Comparison of ENCODE assay signal across 1 fruit fly cellular context in genomic region chrX:898367-898766, dm6.
TF ChIP-seq lines count a peak whose summit lies in the region.

No protein-coding gene starts in this region.

TF ChIP-seq in whole organism, prepupa, 60 proteins besides CTCF, POLR2A, EP300 and RAD21 (continued from another document):
- no peak for TF ChIP-seq CG4318 (GFP tag; optimal IDR thresholded peaks at IDR 0.05; lab: Kevin White, UChicago)
- TF ChIP-seq dac (GFP tag; optimal IDR thresholded peaks at IDR 0.05; lab: Kevin White, UChicago): no peak
- TF ChIP-seq lz (GFP tag; optimal IDR thresholded peaks at IDR 0.05; lab: Kevin White, UChicago): no peak
- TF ChIP-seq CG10631 (GFP tag; optimal IDR thresholded peaks at IDR 0.05; lab: Kevin White, UChicago): no peak
- TF ChIP-seq Hr38 (GFP tag; optimal IDR thresholded peaks at IDR 0.05; lab: Kevin White, UChicago): no peak
- no peak for TF ChIP-seq fd85E (GFP tag; optimal IDR thresholded peaks at IDR 0.05; lab: Kevin White, UChicago)
- TF ChIP-seq CG6808 (GFP tag; optimal IDR thresholded peaks at IDR 0.05; lab: Kevin White, UChicago): no peak
- TF ChIP-seq svp (GFP tag; lab: Kevin White, UChicago): no peak
- no peak for TF ChIP-seq Sox14 (GFP tag; optimal IDR thresholded peaks at IDR 0.05; lab: Kevin White, UChicago)
- TF ChIP-seq Gug (GFP tag; IDR thresholded peaks at IDR 0.05; lab: Robert Waterston, UW): no peak
- TF ChIP-seq CG32006 (GFP tag; optimal IDR thresholded peaks at IDR 0.05; lab: Kevin White, UChicago): no peak
- no peak for TF ChIP-seq fd59A (GFP tag; optimal IDR thresholded peaks at IDR 0.05; lab: Kevin White, UChicago)
- TF ChIP-seq CG11902 (GFP tag; optimal IDR thresholded peaks at IDR 0.05; lab: Kevin White, UChicago): no peak
- TF ChIP-seq pdm3 (GFP tag; optimal IDR thresholded peaks at IDR 0.05; lab: Kevin White, UChicago): no peak
- TF ChIP-seq achi (GFP tag; optimal IDR thresholded peaks at IDR 0.05; lab: Kevin White, UChicago): no peak
- TF ChIP-seq Ets21C (GFP tag; optimal IDR thresholded peaks at IDR 0.05; lab: Kevin White, UChicago): no peak
- TF ChIP-seq eg (GFP tag; IDR thresholded peaks at IDR 0.05; lab: Robert Waterston, UW): no peak
- TF ChIP-seq Eip78C (GFP tag; lab: Kevin White, UChicago): peak; percentile 55
- no peak for TF ChIP-seq CG31627 (GFP tag; optimal IDR thresholded peaks at IDR 0.05; lab: Kevin White, UChicago)
- peak; percentile 63; the same call in 2 of the 3 replicates for TF ChIP-seq CG6163 (GFP tag; IDR thresholded peaks at IDR 0.05; lab: Robert Waterston, UW)
- TF ChIP-seq net (GFP tag; optimal IDR thresholded peaks at IDR 0.05; lab: Kevin White, UChicago): peak; percentile 37
- TF ChIP-seq CG11294 (GFP tag; IDR thresholded peaks at IDR 0.05; lab: Robert Waterston, UW): no peak
- peak; percentile 12 for TF ChIP-seq Ets96B (tag; optimal IDR thresholded peaks at IDR 0.05; lab: Kevin White, UChicago)
- no peak for TF ChIP-seq Sox15 (GFP tag; optimal IDR thresholded peaks at IDR 0.05; lab: Kevin White, UChicago)
- TF ChIP-seq Hr4 (GFP tag; optimal IDR thresholded peaks at IDR 0.05; lab: Kevin White, UChicago): no peak
- no peak for TF ChIP-seq salr (GFP tag; optimal IDR thresholded peaks at IDR 0.05; lab: Kevin White, UChicago)
- peak; percentile 2 for TF ChIP-seq CG1621 (tag; optimal IDR thresholded peaks at IDR 0.05; lab: Kevin White, UChicago)
- TF ChIP-seq CG15336 (GFP tag; IDR thresholded peaks at IDR 0.05; lab: Robert Waterston, UW): no peak
- peak; percentile 14 to 25 for TF ChIP-seq ss (GFP tag; optimal IDR thresholded peaks at IDR 0.05; lab: Kevin White, UChicago)
- TF ChIP-seq cyc (GFP tag; optimal IDR thresholded peaks at IDR 0.05; lab: Kevin White, UChicago): no peak
- no peak for TF ChIP-seq fkh (GFP tag; optimal IDR thresholded peaks at IDR 0.05; lab: Kevin White, UChicago)
- TF ChIP-seq CG6854 (GFP tag; optimal IDR thresholded peaks at IDR 0.05; lab: Kevin White, UChicago): no peak
